Fruit fly (Drosophila melanogaster) Kc167 (cell line): Measurements from ENCODE around the gene Proc.

Experiments used
- Myc ChIP-seq: fragments of >200 bp; optimal IDR thresholded peaks from 2 replicates; lab custom pipeline; 2017; ENCODE audit warnings: missing external identifiers
- Sin3A ChIP-seq: fragments of >200 bp; optimal IDR thresholded peaks from 2 replicates; lab custom pipeline; 2018; ENCODE audit warnings: missing external identifiers
- insv ChIP-seq: fragments of >200 bp; optimal IDR thresholded peaks from 3 replicates; lab custom pipeline; 2018; ENCODE audit warnings: missing external identifiers
- psq ChIP-seq: fragments of >200 bp; optimal IDR thresholded peaks from 2 replicates; lab custom pipeline; 2017; ENCODE audit warnings: missing external identifiers

DNA sequence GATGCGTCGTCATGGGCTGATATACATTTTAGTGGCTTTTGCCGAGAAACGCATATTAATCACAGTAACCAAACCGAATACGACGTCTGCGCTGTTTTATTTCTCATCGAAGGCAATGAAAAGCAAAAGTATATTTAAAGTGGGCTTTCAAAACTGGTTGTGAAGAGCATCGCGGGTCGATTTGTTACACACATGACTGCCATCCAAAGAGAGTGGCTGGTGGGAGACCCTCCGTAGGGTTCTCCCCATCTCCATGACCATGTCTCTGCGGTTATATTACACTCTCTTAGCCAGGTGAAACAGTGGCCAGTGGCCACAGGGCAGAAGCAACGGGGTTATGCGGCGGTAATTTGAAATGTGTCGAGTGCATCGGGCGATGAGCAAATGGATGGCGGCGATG is 9.2 kb upstream of the Proc start:
- TF ChIP-seq Sin3A (lab: Kevin White, UChicago) (no peak), psq (lab: Kevin White, UChicago) (no peak), Myc (lab: Kevin White, UChicago) (no peak), insv (lab: Kevin White, UChicago) (no peak)
